Fruit fly (Drosophila melanogaster) whole organism, embryonic: ENCODE measurements around the gene Df31.

ENCODE experiments used
- Blimp-1 ChIP-seq: fragments of 200-800 bp; sonication (Bioruptor generic); optimal IDR thresholded peaks from 3 replicates; lab custom pipeline; 2018; ENCODE audit warnings: missing biosample characterization, missing genetic modification characterization, mild to moderate bottlenecking, moderate library complexity, missing genetic modification reagents
- CG12104 ChIP-seq: fragments of 200-800 bp; sonication (Bioruptor generic); optimal IDR thresholded peaks from 3 replicates; lab custom pipeline; 2016; ENCODE audit warnings: missing biosample characterization, missing genetic modification characterization
- CG12155 ChIP-seq: fragments of 200-800 bp; sonication (Bioruptor generic); optimal IDR thresholded peaks from 3 replicates; lab custom pipeline; 2016; ENCODE audit warnings: missing biosample characterization, missing genetic modification characterization
- CG12299 ChIP-seq: fragments of 200-800 bp; sonication (Bioruptor generic); optimal IDR thresholded peaks from 2 replicates; lab custom pipeline; 2018; ENCODE audit warnings: missing biosample characterization, mild to moderate bottlenecking, missing genetic modification characterization
- CG12942 ChIP-seq: fragments of 200-800 bp; sonication (Bioruptor generic); optimal IDR thresholded peaks from 3 replicates; lab custom pipeline; 2016; ENCODE audit warnings: missing biosample characterization, missing genetic modification characterization
- CG14441 ChIP-seq: fragments of 200-800 bp; sonication (Bioruptor generic); IDR thresholded peaks from 2 replicates; pipeline ENCODE4 v1.3.6; 2022; ENCODE audit warnings: missing biosample characterization, missing genetic modification characterization
- CG15514 ChIP-seq: fragments of 200-800 bp; sonication (Bioruptor generic); optimal IDR thresholded peaks from 3 replicates; lab custom pipeline; 2017; ENCODE audit warnings: missing biosample characterization, missing genetic modification characterization, mild to moderate bottlenecking, moderate library complexity, missing genetic modification reagents
- CG17829 ChIP-seq: fragments of 200-800 bp; optimal IDR thresholded peaks from 2 replicates; lab custom pipeline; 2019; ENCODE audit warnings: missing biosample characterization, mild to moderate bottlenecking, missing genetic modification characterization, moderate library complexity
- CG1792 ChIP-seq: fragments of 200-800 bp; sonication (Bioruptor generic); optimal IDR thresholded peaks from 2 replicates; lab custom pipeline; 2016; ENCODE audit warnings: missing biosample characterization, missing genetic modification characterization
- CG32532 ChIP-seq: fragments of 200-800 bp; sonication (Bioruptor generic); IDR thresholded peaks from 2 replicates; pipeline ENCODE4 v1.3.6; 2022; ENCODE audit warnings: missing biosample characterization, missing genetic modification characterization
- CG3838 ChIP-seq: fragments of 200-800 bp; sonication (Bioruptor generic); optimal IDR thresholded peaks from 3 replicates; lab custom pipeline; 2016; ENCODE audit warnings: missing biosample characterization, missing genetic modification characterization
- CG6254 ChIP-seq: fragments of 200-800 bp; sonication (Bioruptor generic); optimal IDR thresholded peaks from 3 replicates; lab custom pipeline; 2017; ENCODE audit warnings: mild to moderate bottlenecking, missing biosample characterization, missing genetic modification reagents, missing genetic modification characterization
- CG6272 ChIP-seq: fragments of 200-800 bp; sonication (Bioruptor generic); IDR thresholded peaks from 2 replicates; pipeline ENCODE4 v1.3.6; 2022; ENCODE audit warnings: missing biosample characterization, missing genetic modification characterization
- CG6791 ChIP-seq: fragments of 200-800 bp; sonication (Bioruptor generic); IDR thresholded peaks from 3 replicates; pipeline ENCODE4 v1.3.6; 2022; ENCODE audit warnings: missing biosample characterization, missing genetic modification characterization; ENCODE audit not compliant: partially characterized antibody
- CG7271 ChIP-seq: fragments of 200-800 bp; sonication (Bioruptor generic); optimal IDR thresholded peaks from 2 replicates; lab custom pipeline; 2018; ENCODE audit warnings: missing biosample characterization, mild to moderate bottlenecking, missing genetic modification characterization, moderate library complexity
- CG7963 ChIP-seq: fragments of 200-800 bp; sonication (Bioruptor generic); IDR thresholded peaks from 3 replicates; pipeline ENCODE4 v1.3.6; 2022; ENCODE audit warnings: missing biosample characterization, missing genetic modification characterization; ENCODE audit not compliant: partially characterized antibody
- CoRest ChIP-seq: fragments of 200-800 bp; sonication (Bioruptor generic); optimal IDR thresholded peaks from 3 replicates; lab custom pipeline; 2018; ENCODE audit warnings: missing biosample characterization, mild to moderate bottlenecking, missing genetic modification characterization, moderate library complexity
- Dref ChIP-seq: fragments of 200-800 bp; sonication (Bioruptor generic); IDR thresholded peaks from 2 replicates; pipeline ENCODE4 v1.3.6; 2022; ENCODE audit warnings: missing biosample characterization, missing genetic modification characterization
- H15 ChIP-seq: fragments of 200-800 bp; sonication (Bioruptor generic); IDR thresholded peaks from 3 replicates; pipeline ENCODE4 v1.3.6; 2022; ENCODE audit warnings: missing biosample characterization, missing genetic modification characterization
- HLH4C ChIP-seq: fragments of 200-800 bp; sonication (Bioruptor generic); IDR thresholded peaks from 3 replicates; pipeline ENCODE4 v1.3.6; 2022; ENCODE audit warnings: missing biosample characterization, missing genetic modification characterization; ENCODE audit not compliant: partially characterized antibody
- HLHmδ ChIP-seq: fragments of 200-800 bp; sonication (Bioruptor generic); optimal IDR thresholded peaks from 2 replicates; lab custom pipeline; 2018; ENCODE audit warnings: missing biosample characterization, mild to moderate bottlenecking, missing genetic modification characterization, moderate library complexity
- Jarid2 ChIP-seq: fragments of 200-800 bp; sonication (Bioruptor generic); optimal IDR thresholded peaks from 3 replicates; lab custom pipeline; 2017; ENCODE audit warnings: mild to moderate bottlenecking, missing biosample characterization, missing genetic modification reagents, missing genetic modification characterization
- MTF-1 ChIP-seq: fragments of 200-800 bp; sonication (Bioruptor generic); optimal IDR thresholded peaks from 2 replicates; lab custom pipeline; 2018; ENCODE audit warnings: missing biosample characterization, mild to moderate bottlenecking, missing genetic modification characterization, borderline replicate concordance
- Med ChIP-seq: fragments of 200-800 bp; sonication (Bioruptor generic); peaks from one replicate; lab custom pipeline; 2016; ENCODE audit warnings: missing biosample characterization, missing genetic modification characterization, mild to moderate bottlenecking, inconsistent platforms, moderate library complexity
- NC2β ChIP-seq: fragments of 200-800 bp; sonication (Bioruptor generic); optimal IDR thresholded peaks from 2 replicates; lab custom pipeline; 2016; ENCODE audit warnings: missing biosample characterization, missing genetic modification characterization
- Oaz ChIP-seq: fragments of 200-800 bp; sonication (Bioruptor generic); IDR thresholded peaks from 2 replicates; pipeline ENCODE4 v1.3.6; 2022; ENCODE audit warnings: missing biosample characterization, missing genetic modification characterization
- Sry-δ ChIP-seq: fragments of 200-800 bp; sonication (Bioruptor generic); optimal IDR thresholded peaks from 2 replicates; lab custom pipeline; 2016; ENCODE audit warnings: missing biosample characterization, missing genetic modification characterization
- Ssrp ChIP-seq: fragments of 200-800 bp; sonication (Bioruptor generic); optimal IDR thresholded peaks from 2 replicates; lab custom pipeline; 2018; ENCODE audit warnings: missing biosample characterization, mild to moderate bottlenecking, missing genetic modification characterization, moderate library complexity
- Stat92E ChIP-seq, 3 experiments: fragments of >200 bp in 2 of 3; fragments of 200-800 bp in 1 of 3; sonication (Bioruptor generic) in 1 of 3; optimal IDR thresholded peaks; 2 replicates each; lab custom pipeline; 2017 to 2019; ENCODE audit warnings: missing biosample characterization in 3 of 3, missing genetic modification characterization in 3 of 3, mild to moderate bottlenecking in 1 of 3, moderate library complexity in 1 of 3
- abd-A ChIP-seq: fragments of 200-800 bp; sonication (Bioruptor generic); optimal IDR thresholded peaks from 3 replicates; lab custom pipeline; 2019; ENCODE audit warnings: missing biosample characterization, mild to moderate bottlenecking, missing genetic modification characterization, moderate library complexity
- amos ChIP-seq: fragments of 200-800 bp; sonication (Bioruptor generic); IDR thresholded peaks from 2 replicates; pipeline ENCODE4 v1.3.6; 2022; ENCODE audit warnings: missing biosample characterization, missing genetic modification characterization; ENCODE audit not compliant: partially characterized antibody
- ara ChIP-seq: fragments of 200-800 bp; sonication (Bioruptor generic); IDR thresholded peaks from 2 replicates; pipeline ENCODE4 v1.3.6; 2022; ENCODE audit warnings: missing biosample characterization, missing genetic modification characterization
- bab2 ChIP-seq: fragments of 200-800 bp; sonication (Bioruptor generic); optimal IDR thresholded peaks from 2 replicates; lab custom pipeline; 2016; ENCODE audit warnings: missing biosample characterization, missing genetic modification characterization
- cwo ChIP-seq: fragments of 200-800 bp; sonication (Bioruptor generic); optimal IDR thresholded peaks from 3 replicates; lab custom pipeline; 2017; ENCODE audit warnings: missing biosample characterization, missing genetic modification characterization, mild to moderate bottlenecking, moderate library complexity, missing genetic modification reagents
- dmrt11E ChIP-seq: fragments of 200-800 bp; sonication (Bioruptor generic); optimal IDR thresholded peaks from 3 replicates; lab custom pipeline; 2018; ENCODE audit warnings: missing biosample characterization, mild to moderate bottlenecking, missing genetic modification characterization, moderate library complexity
- dysf ChIP-seq: fragments of 200-800 bp; sonication (Bioruptor generic); IDR thresholded peaks from 3 replicates; pipeline ENCODE4 v1.3.6; 2022; ENCODE audit warnings: missing biosample characterization, missing genetic modification characterization
- eve ChIP-seq, 2 experiments: fragments of >200 bp; optimal IDR thresholded peaks; 2 replicates each; lab custom pipeline; 2017; ENCODE audit warnings: missing biosample characterization in 2 of 2, missing genetic modification characterization in 2 of 2
- lbe ChIP-seq: fragments of 200-800 bp; sonication (Bioruptor generic); optimal IDR thresholded peaks from 2 replicates; lab custom pipeline; 2016; ENCODE audit warnings: missing biosample characterization, mild to moderate bottlenecking, missing genetic modification characterization
- lmd ChIP-seq: fragments of 200-800 bp; sonication (Bioruptor generic); IDR thresholded peaks from 2 replicates; pipeline ENCODE4 v1.3.6; 2022; ENCODE audit warnings: missing biosample characterization, missing genetic modification characterization
- nom ChIP-seq: fragments of 200-800 bp; sonication (Bioruptor generic); optimal IDR thresholded peaks from 2 replicates; lab custom pipeline; 2017; ENCODE audit warnings: missing biosample characterization, missing genetic modification characterization, mild to moderate bottlenecking, moderate library complexity, missing genetic modification reagents
- onecut ChIP-seq: fragments of 200-800 bp; sonication (Bioruptor generic); IDR thresholded peaks from 2 replicates; pipeline ENCODE4 v1.3.6; 2022; ENCODE audit warnings: missing biosample characterization, missing genetic modification characterization
- row ChIP-seq: fragments of 200-800 bp; sonication (Bioruptor generic); IDR thresholded peaks from 3 replicates; pipeline ENCODE4 v1.3.6; 2022; ENCODE audit warnings: missing biosample characterization, missing genetic modification characterization
- so ChIP-seq: fragments of 200-800 bp; sonication (Bioruptor generic); IDR thresholded peaks from 3 replicates; pipeline ENCODE4 v1.3.6; 2022; ENCODE audit warnings: missing biosample characterization, missing genetic modification characterization
- sug ChIP-seq: fragments of 200-800 bp; optimal IDR thresholded peaks from 2 replicates; lab custom pipeline; 2019; ENCODE audit warnings: missing biosample characterization, mild to moderate bottlenecking, missing genetic modification characterization, moderate library complexity
- tna ChIP-seq: fragments of 200-800 bp; sonication (Bioruptor generic); IDR thresholded peaks from 2 replicates; pipeline ENCODE4 v1.3.6; 2022; ENCODE audit warnings: missing biosample characterization, missing genetic modification characterization; ENCODE audit not compliant: partially characterized antibody
- vnd ChIP-seq: fragments of 200-800 bp; sonication (Bioruptor generic); IDR thresholded peaks from 3 replicates; pipeline ENCODE4 v1.3.6; 2022; ENCODE audit warnings: missing biosample characterization, missing genetic modification characterization; ENCODE audit not compliant: partially characterized antibody
- z ChIP-seq: fragments of 200-800 bp; sonication (Bioruptor generic); IDR thresholded peaks from 3 replicates; pipeline ENCODE4 v1.3.6; 2022; ENCODE audit warnings: missing biosample characterization, missing genetic modification characterization

Df31 gene

dm6 chr2L:21622709-21623684 lies 6.7 kb downstream of the Df31 start (continued):
- TF ChIP-seq CG7271 (tag; lab: Kevin White, UChicago), result no peak
- no peak for TF ChIP-seq CG12942 (GFP tag; lab: Kevin White, UChicago)
- no peak for TF ChIP-seq dysf (GFP tag; lab: Robert Waterston, UW)
- no peak for TF ChIP-seq onecut (GFP tag; lab: Robert Waterston, UW)
- no peak for TF ChIP-seq CoRest (tag; lab: Kevin White, UChicago)
- TF ChIP-seq Jarid2 (GFP tag; lab: Kevin White, UChicago), result peak; percentile 41
- no peak for TF ChIP-seq CG6254
- no peak for TF ChIP-seq Stat92E (GFP tag; optimal IDR thresholded peaks at IDR 0.05; lab: Kevin White, UChicago)
- TF ChIP-seq HLH4C (GFP tag; lab: Robert Waterston, UW), result no peak
- peak; percentile 31 for TF ChIP-seq Med (GFP tag; lab: Kevin White, UChicago)
- TF ChIP-seq Sry-δ (GFP tag; lab: Kevin White, UChicago), result no peak
- TF ChIP-seq z (GFP tag; lab: Robert Waterston, UW), result 0 out of 3 replicates have a peak, but pooled peaks have one; percentile 29
- peak; percentile 83 for TF ChIP-seq cwo
- TF ChIP-seq amos (GFP tag; lab: Robert Waterston, UW), result no peak; the same call in 1 of the 2 replicates
- TF ChIP-seq lmd (GFP tag; lab: Robert Waterston, UW), result no peak
- no peak for TF ChIP-seq CG12299 (tag; lab: Kevin White, UChicago)
- TF ChIP-seq CG7963, result no peak
- TF ChIP-seq dmrt11E (tag; lab: Kevin White, UChicago), result no peak
- no peak for TF ChIP-seq nom (GFP tag; lab: Kevin White, UChicago)
- TF ChIP-seq lbe (GFP tag; lab: Kevin White, UChicago), result no peak
- TF ChIP-seq Oaz (GFP tag; lab: Robert Waterston, UW), result no peak
- no peak for TF ChIP-seq MTF-1 (GFP tag; lab: Kevin White, UChicago)
- no peak for TF ChIP-seq CG14441 (GFP tag; lab: Robert Waterston, UW)
- TF ChIP-seq CG1792 (GFP tag; lab: Kevin White, UChicago), result no peak
- TF ChIP-seq row (GFP tag; lab: Robert Waterston, UW), result peak; percentile 4; the same call in 1 of the 3 replicates
- TF ChIP-seq CG15514 (GFP tag; lab: Kevin White, UChicago), result no peak
- no peak for TF ChIP-seq HLHmδ (GFP tag; lab: Kevin White, UChicago)
- TF ChIP-seq eve (GFP tag; optimal IDR thresholded peaks at IDR 0.05; lab: Kevin White, UChicago), result peak in 1 of 2 experiments; percentile 71
- no peak for TF ChIP-seq CG6272 (GFP tag; lab: Robert Waterston, UW)
- no peak for TF ChIP-seq Dref (GFP tag; lab: Robert Waterston, UW)
- TF ChIP-seq CG32532 (GFP tag; lab: Robert Waterston, UW), result peak; percentile 30; the same call in 1 of the 2 replicates
- TF ChIP-seq CG3838 (GFP tag; lab: Kevin White, UChicago), result no peak
- peak; percentile 33; the same call in 1 of the 3 replicates for TF ChIP-seq CG6791 (GFP tag; lab: Robert Waterston, UW)
- no peak for TF ChIP-seq CG12104
- TF ChIP-seq bab2, result no peak
- 0 out of 2 replicates have a peak, but pooled peaks have one; percentile 14 for TF ChIP-seq tna
- TF ChIP-seq NC2β (GFP tag; lab: Kevin White, UChicago), result no peak
- no peak for TF ChIP-seq abd-A (tag; lab: Kevin White, UChicago)
- TF ChIP-seq CG17829 (tag; lab: Kevin White, UChicago), result no peak
- TF ChIP-seq Blimp-1, result no peak
- no peak for TF ChIP-seq Ssrp (tag; lab: Kevin White, UChicago)
- TF ChIP-seq vnd (GFP tag; lab: Robert Waterston, UW), result no peak
- no peak for TF ChIP-seq H15 (GFP tag; lab: Robert Waterston, UW)
- peak; percentile 57 for TF ChIP-seq sug (tag; lab: Kevin White, UChicago)
- no peak for TF ChIP-seq so (GFP tag; lab: Robert Waterston, UW)
- TF ChIP-seq ara, result no peak
- TF ChIP-seq CG12155 (GFP tag; lab: Kevin White, UChicago), result peak; percentile 34
